Worm (Caenorhabditis elegans) whole organism, early embryonic: ENCODE measurements around the gene F49F1.15.
"Not testable (repeated sequence)": the region's sequence is repeated elsewhere in the genome, so short reads cannot be mapped to it uniquely, and the experiment has no call there.

Experiments
- B0310.2 ChIP-seq: sonication (generic microtip); optimal IDR thresholded peaks from 2 replicates; lab custom pipeline; 2016; ENCODE audit warnings: mild to moderate bottlenecking, missing genetic modification characterization, missing compliant biosample characterization
- F13C5.2 ChIP-seq: sonication (generic microtip); optimal IDR thresholded peaks from 2 replicates; lab custom pipeline; 2017; ENCODE audit warnings: mild to moderate bottlenecking, missing genetic modification characterization, inconsistent platforms, missing compliant biosample characterization
- aly-1 ChIP-seq: sonication (generic microtip); optimal IDR thresholded peaks from 2 replicates; lab custom pipeline; 2016; ENCODE audit warnings: missing genetic modification characterization, missing compliant biosample characterization
- ama-1 ChIP-seq: fragments of 150-350 bp; optimal IDR thresholded peaks from 2 replicates; lab custom pipeline; 2014
- ceh-13 ChIP-seq: fragments of 200-800 bp; sonication (Bioruptor generic); optimal IDR thresholded peaks from 2 replicates; lab custom pipeline; 2018; ENCODE audit warnings: mild to moderate bottlenecking, missing genetic modification characterization, missing compliant biosample characterization
- ceh-36 ChIP-seq: sonication (generic microtip); optimal IDR thresholded peaks from 2 replicates; lab custom pipeline; 2016; ENCODE audit warnings: missing genetic modification characterization, inconsistent platforms, missing compliant biosample characterization
- ets-7 ChIP-seq: sonication (generic microtip); optimal IDR thresholded peaks from 2 replicates; lab custom pipeline; 2016; ENCODE audit warnings: missing genotype, missing genetic modification characterization, missing compliant biosample characterization
- flt-1 ChIP-seq: fragments of 200-800 bp; sonication (Bioruptor generic); IDR thresholded peaks from 2 replicates; pipeline ENCODE4 v1.3.6; 2022; ENCODE audit warnings: missing genetic modification characterization, missing compliant biosample characterization
- hmbx-1 ChIP-seq: sonication (generic microtip); optimal IDR thresholded peaks from 2 replicates; lab custom pipeline; 2016; ENCODE audit warnings: mild to moderate bottlenecking, missing genetic modification characterization, missing compliant biosample characterization
- hmg-4 ChIP-seq: fragments of 200-800 bp; sonication (Bioruptor generic); optimal IDR thresholded peaks from 2 replicates; lab custom pipeline; 2018; ENCODE audit warnings: mild to moderate bottlenecking, missing genetic modification characterization, missing compliant biosample characterization
- hnd-1 ChIP-seq: sonication (generic microtip); optimal IDR thresholded peaks from 2 replicates; lab custom pipeline; 2016; ENCODE audit warnings: missing genetic modification characterization, missing compliant biosample characterization
- pes-1 ChIP-seq: fragments of 200-800 bp; sonication (Bioruptor generic); IDR thresholded peaks from 2 replicates; pipeline ENCODE4 v1.3.6; 2022; ENCODE audit warnings: missing genetic modification reagents, missing genetic modification characterization, missing compliant biosample characterization
- scrt-1 ChIP-seq: fragments of 200-800 bp; sonication (Bioruptor generic); IDR thresholded peaks from 2 replicates; pipeline ENCODE4 v1.3.6; 2022; ENCODE audit warnings: missing genetic modification characterization, missing compliant biosample characterization
- sea-1 ChIP-seq: fragments of 200-800 bp; sonication (Bioruptor generic); conservative IDR thresholded peaks from 2 replicates; pipeline ENCODE4 v1.3.6; 2022; ENCODE audit warnings: missing genetic modification characterization, missing compliant biosample characterization
- tbx-11 ChIP-seq: fragments of 200-800 bp; sonication (Bioruptor generic); IDR thresholded peaks from 2 replicates; pipeline ENCODE4 v1.3.6; 2022; ENCODE audit warnings: missing genetic modification characterization, missing compliant biosample characterization
- tbx-37 ChIP-seq: fragments of 200-800 bp; sonication (Bioruptor generic); conservative IDR thresholded peaks from 2 replicates; pipeline ENCODE4 v1.3.6; 2022; ENCODE audit warnings: missing genetic modification reagents, missing genetic modification characterization, missing compliant biosample characterization
- tra-4 ChIP-seq: sonication (generic microtip); optimal IDR thresholded peaks from 2 replicates; lab custom pipeline; 2017; ENCODE audit warnings: missing genetic modification characterization, missing compliant biosample characterization

Gene F49F1.15

ce11 chrIV:4141311-4141710 is 26.9 kb upstream of the F49F1.15 start, which contains the start of gene F49F1.11:
Gene F49F1.11, minus strand, starts transcription at chrIV:4141411.
- TF ChIP-seq ama-1 (lab: Kevin White, UChicago) (no peak), tbx-11 (GFP tag; lab: Robert Waterston, UW) (no peak), pes-1 (GFP tag; lab: Robert Waterston, UW) (no peak), hmg-4 (GFP tag; lab: Kevin White, UChicago) (no peak), flt-1 (GFP tag; lab: Robert Waterston, UW) (no peak), tra-4 (tag; lab: Kevin White, UChicago) (no peak), ceh-13 (GFP tag; lab: Kevin White, UChicago) (no peak)

DNA sequence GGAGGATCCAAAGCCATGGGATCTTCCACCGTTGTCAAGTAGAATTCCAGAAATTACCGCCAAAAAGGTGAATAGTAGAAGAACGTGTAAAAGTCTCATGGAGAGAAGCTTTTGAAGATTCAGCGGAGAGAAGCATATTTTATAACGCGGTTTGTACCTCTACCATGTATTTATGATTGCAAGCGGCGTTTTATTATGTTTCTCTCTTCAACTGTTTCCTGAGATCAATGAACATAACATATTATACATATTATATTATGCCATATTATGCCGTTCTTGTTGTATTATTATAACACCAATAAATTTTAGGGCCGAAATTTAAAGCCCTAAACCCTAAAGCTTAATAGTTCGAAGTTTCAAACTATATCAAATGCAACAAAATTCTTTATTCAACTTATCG is 25.8 kb upstream of the F49F1.15 start, which contains the start of gene F49F1.18:
TSS of gene F49F1.18 (minus strand) at position 101 of the 400 bp plus-strand sequence.
- TF ChIP-seq B0310.2 (tag; lab: Kevin White, UChicago) (no peak), ceh-13 (GFP tag; lab: Kevin White, UChicago) (no peak), tra-4 (tag; lab: Kevin White, UChicago) (no peak), aly-1 (tag; lab: Kevin White, UChicago) (no peak), hmbx-1 (tag; lab: Kevin White, UChicago) (no peak), scrt-1 (GFP tag; lab: Robert Waterston, UW) (no peak), ama-1 (lab: Kevin White, UChicago) (no peak), ets-7 (tag; lab: Kevin White, UChicago) (no peak), hmg-4 (GFP tag; lab: Kevin White, UChicago) (no peak), F13C5.2 (tag; lab: Kevin White, UChicago) (no peak), sea-1 (GFP tag; lab: Robert Waterston, UW) (no peak), tbx-11 (GFP tag; lab: Robert Waterston, UW) (no peak), tbx-37 (GFP tag; lab: Robert Waterston, UW) (no peak), flt-1 (GFP tag; lab: Robert Waterston, UW) (no peak), ceh-36 (tag; lab: Kevin White, UChicago) (no peak)

DNA sequence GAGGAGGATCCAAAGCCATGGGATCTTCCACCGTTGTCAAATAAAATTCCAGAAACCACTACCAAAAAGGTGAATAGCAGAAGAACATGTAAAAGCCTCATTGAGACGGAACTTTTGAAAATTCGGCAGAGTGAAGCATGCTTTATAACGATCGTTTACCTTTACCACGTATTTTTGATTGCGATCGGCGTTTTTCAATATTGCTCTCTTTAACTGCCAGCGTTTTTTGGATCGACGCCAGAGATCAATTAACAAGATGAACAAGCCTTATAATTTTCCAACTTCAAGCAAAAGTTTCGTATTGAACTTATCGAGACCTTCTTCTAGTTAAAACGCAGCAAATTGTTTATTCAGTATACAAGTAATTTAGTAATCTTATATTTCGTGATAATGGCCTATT is 24.6 kb upstream of the F49F1.15 start, which contains the start of gene F49F1.10:
TSS of gene F49F1.10 (minus strand) at position 101 of the 400 bp plus-strand sequence.
- TF ChIP-seq hmg-4 (GFP tag; lab: Kevin White, UChicago) (no peak), scrt-1 (GFP tag; lab: Robert Waterston, UW) (no peak), aly-1 (tag; lab: Kevin White, UChicago) (no peak), tbx-37 (GFP tag; lab: Robert Waterston, UW) (no peak), ets-7 (tag; lab: Kevin White, UChicago) (no peak), ama-1 (lab: Kevin White, UChicago) (no peak), tra-4 (tag; lab: Kevin White, UChicago) (no peak), tbx-11 (GFP tag; lab: Robert Waterston, UW) (no peak), hmbx-1 (tag; lab: Kevin White, UChicago) (no peak), B0310.2 (tag; lab: Kevin White, UChicago) (no peak), hnd-1 (tag; lab: Kevin White, UChicago) (no peak), sea-1 (GFP tag; lab: Robert Waterston, UW) (no peak), pes-1 (GFP tag; lab: Robert Waterston, UW) (no peak), ceh-13 (GFP tag; lab: Kevin White, UChicago) (no peak), F13C5.2 (tag; lab: Kevin White, UChicago) (no peak), ceh-36 (tag; lab: Kevin White, UChicago) (no peak)

DNA sequence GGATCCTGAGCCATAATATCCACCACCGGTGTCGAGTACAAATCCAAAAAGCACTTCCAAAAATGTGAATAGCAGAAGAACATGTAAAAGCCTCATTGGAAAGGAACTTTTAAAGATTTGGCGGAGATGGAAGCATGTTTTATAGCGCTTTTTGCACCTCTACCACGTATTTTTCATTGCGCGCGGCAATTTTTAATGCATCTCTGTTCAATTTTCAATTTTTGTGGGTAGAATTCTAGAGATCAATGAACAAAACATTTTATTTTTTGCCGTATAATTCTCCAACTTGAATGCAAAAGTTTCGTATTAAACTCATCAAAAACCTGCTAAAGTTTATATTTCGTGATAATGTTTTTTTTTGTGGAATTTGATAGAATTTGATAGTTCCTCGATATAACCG is 23.0 kb upstream of the F49F1.15 start, which contains the start of gene F49F1.9:
TSS of gene F49F1.9 (minus strand) at position 101 of the 400 bp plus-strand sequence.
- TF ChIP-seq hmbx-1 (tag; lab: Kevin White, UChicago) (no peak), B0310.2 (tag; lab: Kevin White, UChicago) (no peak), F13C5.2 (tag; lab: Kevin White, UChicago) (no peak), ets-7 (tag; lab: Kevin White, UChicago) (no peak), hnd-1 (tag; lab: Kevin White, UChicago) (no peak), scrt-1 (GFP tag; lab: Robert Waterston, UW) (no peak), tra-4 (tag; lab: Kevin White, UChicago) (no peak), flt-1 (GFP tag; lab: Robert Waterston, UW) (no peak)

DNA sequence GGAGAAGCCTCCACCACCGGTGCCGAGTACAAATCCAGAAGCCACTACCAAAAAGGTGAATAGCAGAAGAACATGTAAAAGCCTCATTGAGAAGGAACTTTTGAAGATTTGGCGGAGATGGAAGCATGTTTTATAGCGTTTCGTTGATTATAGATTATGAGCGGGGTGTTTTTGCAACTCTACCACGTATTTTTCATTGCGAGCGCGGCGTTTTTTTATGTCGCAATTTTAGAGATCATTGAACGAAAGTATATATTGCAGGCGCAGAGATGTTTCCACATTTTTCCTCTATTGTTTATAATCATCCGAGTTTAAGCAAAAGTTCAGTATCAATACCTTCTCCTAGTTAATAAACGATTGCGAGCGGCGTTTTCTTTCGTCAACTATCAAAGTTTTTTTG is 21.3 kb upstream of the F49F1.15 start, which contains the start of gene F49F1.17:
TSS of gene F49F1.17 (minus strand) at position 101 of the 400 bp plus-strand sequence.
- no peak for TF ChIP-seq hnd-1 (tag; lab: Kevin White, UChicago)
- no peak for TF ChIP-seq tbx-37 (GFP tag; lab: Robert Waterston, UW)
- TF ChIP-seq sea-1 (GFP tag; lab: Robert Waterston, UW): no peak
- TF ChIP-seq F13C5.2 (tag; lab: Kevin White, UChicago): no peak
- no peak for TF ChIP-seq ceh-36 (tag; lab: Kevin White, UChicago)
- no peak for TF ChIP-seq flt-1 (GFP tag; lab: Robert Waterston, UW)
- TF ChIP-seq scrt-1 (GFP tag; lab: Robert Waterston, UW): no peak
- TF ChIP-seq tbx-11 (GFP tag; lab: Robert Waterston, UW): no peak
- no peak for TF ChIP-seq hmg-4 (GFP tag; lab: Kevin White, UChicago)
- no peak for TF ChIP-seq B0310.2 (tag; lab: Kevin White, UChicago)
- no peak for TF ChIP-seq ceh-13 (GFP tag; lab: Kevin White, UChicago)
- no peak for TF ChIP-seq pes-1 (GFP tag; lab: Robert Waterston, UW)
- no peak for TF ChIP-seq ets-7 (tag; lab: Kevin White, UChicago)
- no peak for TF ChIP-seq tra-4 (tag; lab: Kevin White, UChicago)

DNA sequence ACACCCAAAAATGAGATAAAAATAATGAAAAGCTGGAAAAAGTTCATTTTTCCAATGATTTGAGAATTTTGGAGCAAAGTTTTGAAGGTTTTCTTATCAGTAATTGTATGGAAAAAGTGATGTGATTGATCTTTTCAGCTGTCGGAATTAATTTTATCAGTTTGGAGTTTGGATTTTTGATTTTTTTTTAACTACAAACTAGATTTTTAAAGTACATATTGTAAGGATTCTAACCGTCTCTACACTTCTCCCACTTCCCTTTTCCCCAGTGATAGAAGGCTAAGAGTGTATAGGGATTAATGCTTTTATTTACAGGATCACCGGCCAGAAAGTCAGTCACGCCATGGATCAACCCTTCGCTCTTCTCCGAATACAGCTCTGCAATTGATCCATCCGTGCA is 11.2 kb upstream of the F49F1.15 start, which contains the start of gene F49F1.7:
TSS of gene F49F1.7 (minus strand) at position 101 of the 400 bp plus-strand sequence.
- not testable (repeated sequence) for TF ChIP-seq hmg-4 (GFP tag; lab: Kevin White, UChicago); ceh-36 (tag; lab: Kevin White, UChicago); sea-1 (GFP tag; lab: Robert Waterston, UW)

ce11 chrIV:4123083-4123482 is 8.7 kb upstream of the F49F1.15 start, which contains the start of gene mul-1:
Gene mul-1, minus strand, starts transcription at chrIV:4123166.
- TF ChIP-seq flt-1 (GFP tag; lab: Robert Waterston, UW) (no peak), hmbx-1 (tag; lab: Kevin White, UChicago) (no peak), sea-1 (GFP tag; lab: Robert Waterston, UW) (no peak)
